Worm (Caenorhabditis elegans): Measurements from ENCODE around the gene R10H10.7.

DNA sequence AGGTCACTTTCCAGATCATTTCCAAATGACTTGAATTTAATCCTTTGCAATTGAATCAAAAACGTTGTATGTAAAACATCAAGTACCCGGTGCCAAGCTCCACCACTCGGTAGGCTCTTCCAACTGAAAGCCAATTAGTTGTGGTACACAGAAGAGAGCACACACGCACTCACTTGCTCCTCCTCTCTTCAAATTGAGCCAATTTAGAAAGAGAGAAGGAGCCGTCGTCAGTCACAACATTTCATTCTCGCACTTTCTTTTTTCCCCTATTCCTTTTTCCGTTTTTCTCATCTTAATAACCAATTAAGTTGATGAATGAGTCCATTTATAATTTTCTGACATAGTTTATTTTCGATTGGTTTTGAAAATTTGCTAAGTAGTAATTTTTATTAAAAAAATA is 15.5 kb downstream of the R10H10.7 start:
- TF ChIP-seq nhr-28 (tag; optimal IDR thresholded peaks at IDR 0.05): no peak
- TF ChIP-seq mdl-1 (tag; optimal IDR thresholded peaks at IDR 0.05): no peak
- TF ChIP-seq egl-27 (tag; optimal IDR thresholded peaks at IDR 0.05): no peak
- TF ChIP-seq elt-3 (tag; optimal IDR thresholded peaks at IDR 0.05): no peak
- no peak for TF ChIP-seq aly-2 (tag; optimal IDR thresholded peaks at IDR 0.05)
